Fruit fly (Drosophila melanogaster): ENCODE results near the gene Hrb87F.
A peak's percentile ranks its signal among the peaks of the same experiment; 100 is the strongest.

- TF ChIP-seq Hr38 (GFP tag; optimal IDR thresholded peaks at IDR 0.05) = no peak
- peak; percentile 7; the same call in 2 of the 3 replicates for TF ChIP-seq CG6163 (GFP tag; IDR thresholded peaks at IDR 0.05)
- TF ChIP-seq CG6808 (GFP tag; optimal IDR thresholded peaks at IDR 0.05) = peak; percentile 55
- TF ChIP-seq CG11902 (GFP tag; optimal IDR thresholded peaks at IDR 0.05) = no peak
Measured at dm6 chr3R:13659865-13660738, at the start of gene Hrb87F.

Measured in whole organism, prepupa.